Fruit fly (Drosophila melanogaster) whole organism, embryonic: ENCODE results near the gene CG13676.

Experiments used
- CG1024 ChIP-seq: fragments of 200-800 bp; sonication (Bioruptor generic); IDR thresholded peaks from 2 replicates; pipeline ENCODE4 v1.3.6; 2022; ENCODE audit warnings: missing biosample characterization, missing genetic modification characterization
- CG10565 ChIP-seq: fragments of 200-800 bp; sonication (Bioruptor generic); optimal IDR thresholded peaks from 3 replicates; lab custom pipeline; 2016; ENCODE audit warnings: missing biosample characterization, mild to moderate bottlenecking, missing genetic modification characterization
- CG11560 ChIP-seq: fragments of 200-800 bp; sonication (Bioruptor generic); IDR thresholded peaks from 3 replicates; pipeline ENCODE4 v1.3.6; 2022; ENCODE audit warnings: missing biosample characterization, missing genetic modification characterization
- CG12659 ChIP-seq: fragments of 200-800 bp; sonication (Bioruptor generic); optimal IDR thresholded peaks from 3 replicates; lab custom pipeline; 2017; ENCODE audit warnings: mild to moderate bottlenecking, missing biosample characterization, missing genetic modification reagents, missing genetic modification characterization
- CG13775 ChIP-seq: fragments of 200-800 bp; sonication (Bioruptor generic); optimal IDR thresholded peaks from 3 replicates; lab custom pipeline; 2017; ENCODE audit warnings: missing biosample characterization, mild to moderate bottlenecking, missing genetic modification characterization
- CG13894 ChIP-seq: fragments of 200-800 bp; sonication (Bioruptor generic); optimal IDR thresholded peaks from 3 replicates; lab custom pipeline; 2018; ENCODE audit warnings: missing biosample characterization, mild to moderate bottlenecking, missing genetic modification characterization, moderate library complexity
- CG14667 ChIP-seq: fragments of 200-800 bp; sonication (Bioruptor generic); IDR thresholded peaks from 2 replicates; pipeline ENCODE4 v1.3.6; 2022; ENCODE audit warnings: missing biosample characterization, missing genetic modification characterization
- CG15011 ChIP-seq: fragments of 200-800 bp; sonication (Bioruptor generic); optimal IDR thresholded peaks from 3 replicates; lab custom pipeline; 2018; ENCODE audit warnings: missing biosample characterization, mild to moderate bottlenecking, missing genetic modification characterization
- CG15479 ChIP-seq: fragments of 200-800 bp; sonication (Bioruptor generic); optimal IDR thresholded peaks from 3 replicates; lab custom pipeline; 2019; ENCODE audit warnings: missing biosample characterization, mild to moderate bottlenecking, missing genetic modification characterization, moderate library complexity
- CG15514 ChIP-seq: fragments of 200-800 bp; sonication (Bioruptor generic); optimal IDR thresholded peaks from 3 replicates; lab custom pipeline; 2017; ENCODE audit warnings: missing biosample characterization, missing genetic modification characterization, mild to moderate bottlenecking, moderate library complexity, missing genetic modification reagents
- CG16813 ChIP-seq: fragments of 200-800 bp; sonication (Bioruptor generic); IDR thresholded peaks from 3 replicates; pipeline ENCODE4 v1.3.6; 2022; ENCODE audit warnings: missing biosample characterization, missing genetic modification characterization; ENCODE audit not compliant: partially characterized antibody
- CG17186 ChIP-seq: fragments of 200-800 bp; sonication (Bioruptor generic); optimal IDR thresholded peaks from 3 replicates; lab custom pipeline; 2017; ENCODE audit warnings: missing biosample characterization, missing genetic modification reagents, missing genetic modification characterization
- CG17612 ChIP-seq: fragments of 200-800 bp; sonication (Bioruptor generic); IDR thresholded peaks from 2 replicates; pipeline ENCODE4 v1.3.6; 2022; ENCODE audit warnings: missing biosample characterization, missing genetic modification characterization
- CG1792 ChIP-seq: fragments of 200-800 bp; sonication (Bioruptor generic); optimal IDR thresholded peaks from 2 replicates; lab custom pipeline; 2016; ENCODE audit warnings: missing biosample characterization, missing genetic modification characterization
- CG2129 ChIP-seq: fragments of 200-800 bp; sonication (Bioruptor generic); IDR thresholded peaks from 2 replicates; pipeline ENCODE4 v1.3.6; 2022; ENCODE audit warnings: missing biosample characterization, missing genetic modification characterization; ENCODE audit not compliant: partially characterized antibody
- CG2202 ChIP-seq: fragments of 200-800 bp; sonication (Bioruptor generic); optimal IDR thresholded peaks from 2 replicates; lab custom pipeline; 2018; ENCODE audit warnings: missing biosample characterization, mild to moderate bottlenecking, missing genetic modification characterization
- CG4404 ChIP-seq: fragments of 200-800 bp; sonication (Bioruptor generic); IDR thresholded peaks from 2 replicates; pipeline ENCODE4 v1.3.6; 2022; ENCODE audit warnings: missing biosample characterization, missing genetic modification characterization
- CG7271 ChIP-seq: fragments of 200-800 bp; sonication (Bioruptor generic); optimal IDR thresholded peaks from 2 replicates; lab custom pipeline; 2018; ENCODE audit warnings: missing biosample characterization, mild to moderate bottlenecking, missing genetic modification characterization, moderate library complexity
- CG8281 ChIP-seq: fragments of 200-800 bp; sonication (Bioruptor generic); optimal IDR thresholded peaks from 2 replicates; lab custom pipeline; 2018; ENCODE audit warnings: missing biosample characterization, mild to moderate bottlenecking, missing genetic modification characterization, moderate library complexity
- CG9797 ChIP-seq: fragments of 200-800 bp; sonication (Bioruptor generic); optimal IDR thresholded peaks from 3 replicates; lab custom pipeline; 2018; ENCODE audit warnings: missing biosample characterization, mild to moderate bottlenecking, missing genetic modification characterization
- CoRest ChIP-seq: fragments of 200-800 bp; sonication (Bioruptor generic); optimal IDR thresholded peaks from 3 replicates; lab custom pipeline; 2018; ENCODE audit warnings: missing biosample characterization, mild to moderate bottlenecking, missing genetic modification characterization, moderate library complexity
- D ChIP-seq, 2 experiments: fragments of 200-800 bp in 1 of 2; fragments of >200 bp in 1 of 2; sonication (Bioruptor generic) in 1 of 2; optimal IDR thresholded peaks; 2 replicates in 1 of 2; 3 replicates in 1 of 2; lab custom pipeline; 2017; ENCODE audit warnings: mild to moderate bottlenecking in 1 of 2, missing biosample characterization in 1 of 2, missing genetic modification characterization in 1 of 2, missing genetic modification reagents in 1 of 2
- D19B ChIP-seq: fragments of 200-800 bp; sonication (Bioruptor generic); optimal IDR thresholded peaks from 2 replicates; lab custom pipeline; 2017; ENCODE audit warnings: missing biosample characterization, mild to moderate bottlenecking, missing genetic modification characterization
- E2f2 ChIP-seq: fragments of 200-800 bp; sonication (Bioruptor generic); IDR thresholded peaks from 2 replicates; pipeline ENCODE4 v1.3.6; 2022; ENCODE audit warnings: missing biosample characterization, missing genetic modification characterization
- HLH54F ChIP-seq: fragments of 200-800 bp; sonication (Bioruptor generic); optimal IDR thresholded peaks from 3 replicates; lab custom pipeline; 2016; ENCODE audit warnings: missing biosample characterization, missing genetic modification characterization
- Hand ChIP-seq: fragments of 200-800 bp; sonication (Bioruptor generic); optimal IDR thresholded peaks from 2 replicates; lab custom pipeline; 2017; ENCODE audit warnings: mild to moderate bottlenecking, missing biosample characterization, missing genetic modification reagents, missing genetic modification characterization
- HmgD ChIP-seq: fragments of 200-800 bp; sonication (Bioruptor generic); optimal IDR thresholded peaks from 3 replicates; lab custom pipeline; 2016; ENCODE audit warnings: missing biosample characterization, missing genetic modification characterization
- Nf-YA ChIP-seq: fragments of 200-800 bp; sonication (Bioruptor generic); IDR thresholded peaks from 2 replicates; pipeline ENCODE4 v1.3.6; 2022; ENCODE audit warnings: missing biosample characterization, missing genetic modification characterization
- PHDP ChIP-seq: fragments of 200-800 bp; sonication (Bioruptor generic); optimal IDR thresholded peaks from 3 replicates; lab custom pipeline; 2018; ENCODE audit warnings: missing biosample characterization, mild to moderate bottlenecking, missing genetic modification characterization, moderate library complexity
- Trl ChIP-seq, 3 experiments: fragments of >200 bp in 2 of 3; fragments of 200-800 bp in 1 of 3; sonication (Bioruptor generic) in 1 of 3; optimal IDR thresholded peaks; 2 replicates in 1 of 3; 3 replicates in 2 of 3; lab custom pipeline; 2016 to 2017; ENCODE audit warnings: missing biosample characterization in 1 of 3, missing genetic modification characterization in 1 of 3
- Vsx1 ChIP-seq: fragments of 200-800 bp; sonication (Bioruptor generic); optimal IDR thresholded peaks from 2 replicates; lab custom pipeline; 2017; ENCODE audit warnings: missing biosample characterization, mild to moderate bottlenecking, missing genetic modification characterization, missing genetic modification reagents
- al ChIP-seq: fragments of 200-800 bp; sonication (Bioruptor generic); IDR thresholded peaks from 2 replicates; pipeline ENCODE4 v1.3.6; 2022; ENCODE audit warnings: missing biosample characterization, missing genetic modification characterization
- danr ChIP-seq: fragments of 200-800 bp; sonication (Bioruptor generic); IDR thresholded peaks from 2 replicates; pipeline ENCODE4 v1.3.6; 2022; ENCODE audit warnings: missing biosample characterization, missing genetic modification characterization
- dimm ChIP-seq: fragments of 200-800 bp; sonication (Bioruptor generic); IDR thresholded peaks from 2 replicates; pipeline ENCODE4 v1.3.6; 2022; ENCODE audit warnings: missing biosample characterization, missing genetic modification characterization
- fd3F ChIP-seq: fragments of 200-800 bp; sonication (Bioruptor generic); optimal IDR thresholded peaks from 2 replicates; lab custom pipeline; 2018; ENCODE audit warnings: missing biosample characterization, mild to moderate bottlenecking, missing genetic modification characterization, moderate library complexity
- fd96Cb ChIP-seq: fragments of 200-800 bp; sonication (Bioruptor generic); optimal IDR thresholded peaks from 2 replicates; lab custom pipeline; 2018; ENCODE audit warnings: missing biosample characterization, mild to moderate bottlenecking, missing genetic modification characterization, moderate library complexity
- grau ChIP-seq: fragments of 200-800 bp; optimal IDR thresholded peaks from 3 replicates; lab custom pipeline; 2019; ENCODE audit warnings: missing biosample characterization, mild to moderate bottlenecking, missing genetic modification characterization, moderate library complexity
- hbn ChIP-seq: fragments of 200-800 bp; sonication (Bioruptor generic); IDR thresholded peaks from 2 replicates; pipeline ENCODE4 v1.3.6; 2022; ENCODE audit warnings: missing biosample characterization, missing genetic modification characterization; ENCODE audit not compliant: partially characterized antibody
- inv ChIP-seq: fragments of 200-800 bp; sonication (Bioruptor generic); IDR thresholded peaks from 2 replicates; pipeline ENCODE4 v1.3.6; 2022; ENCODE audit warnings: missing biosample characterization, missing genetic modification characterization; ENCODE audit not compliant: partially characterized antibody
- maf-S ChIP-seq: fragments of 200-800 bp; sonication (Bioruptor generic); optimal IDR thresholded peaks from 2 replicates; lab custom pipeline; 2016; ENCODE audit warnings: missing biosample characterization, missing genetic modification characterization
- nerfin-1 ChIP-seq: fragments of 200-800 bp; sonication (Bioruptor generic); optimal IDR thresholded peaks from 3 replicates; lab custom pipeline; 2019; ENCODE audit warnings: missing biosample characterization, mild to moderate bottlenecking, missing genetic modification characterization, moderate library complexity
- odd ChIP-seq: fragments of 200-800 bp; sonication (Bioruptor generic); optimal IDR thresholded peaks from 2 replicates; lab custom pipeline; 2017; ENCODE audit warnings: missing biosample characterization, mild to moderate bottlenecking, missing genetic modification characterization
- pfk ChIP-seq: fragments of 200-800 bp; sonication (Bioruptor generic); optimal IDR thresholded peaks from 2 replicates; lab custom pipeline; 2018; ENCODE audit warnings: missing biosample characterization, mild to moderate bottlenecking, missing genetic modification characterization, moderate library complexity
- pho ChIP-seq: fragments of 200-800 bp; sonication (Bioruptor generic); optimal IDR thresholded peaks from 2 replicates; lab custom pipeline; 2016; ENCODE audit warnings: missing biosample characterization, missing genetic modification characterization
- stc ChIP-seq: fragments of 200-800 bp; sonication (Bioruptor generic); IDR thresholded peaks from 2 replicates; pipeline ENCODE4 v1.3.6; 2022; ENCODE audit warnings: missing biosample characterization, missing genetic modification characterization
- stwl ChIP-seq: fragments of 200-800 bp; sonication (Bioruptor generic); optimal IDR thresholded peaks from 3 replicates; lab custom pipeline; 2018; ENCODE audit warnings: missing biosample characterization, mild to moderate bottlenecking, missing genetic modification characterization, moderate library complexity
- tgo ChIP-seq: fragments of 200-800 bp; sonication (Bioruptor generic); IDR thresholded peaks from 3 replicates; pipeline ENCODE4 v1.3.6; 2022; ENCODE audit warnings: missing biosample characterization, missing genetic modification characterization
- trem ChIP-seq: fragments of 200-800 bp; optimal IDR thresholded peaks from 3 replicates; lab custom pipeline; 2019; ENCODE audit warnings: missing biosample characterization, mild to moderate bottlenecking, missing genetic modification characterization, moderate library complexity
- z ChIP-seq: fragments of 200-800 bp; sonication (Bioruptor generic); IDR thresholded peaks from 3 replicates; pipeline ENCODE4 v1.3.6; 2022; ENCODE audit warnings: missing biosample characterization, missing genetic modification characterization

The CG13676 gene

dm6 chr3L:8197779-8198279 is 46.2 kb upstream of the CG13676 start, which contains the start of the genes UbcE2M and Dhps (continued):
- TF ChIP-seq CG7271 (tag; lab: Kevin White, UChicago), result peak; percentile 39
- no peak for TF ChIP-seq stc
- peak; percentile 64 for TF ChIP-seq hbn (GFP tag; lab: Robert Waterston, UW)
- TF ChIP-seq CG2129, result peak; percentile 33
- peak; percentile 68 for TF ChIP-seq fd3F (GFP tag; lab: Kevin White, UChicago)
- no peak for TF ChIP-seq CG15011 (GFP tag; lab: Kevin White, UChicago)
- TF ChIP-seq trem (tag; lab: Kevin White, UChicago), result peak; percentile 65
- TF ChIP-seq CG13894 (tag; lab: Kevin White, UChicago), result no peak
- peak; percentile 85 for TF ChIP-seq CG13775 (GFP tag; lab: Kevin White, UChicago)
- TF ChIP-seq HmgD (GFP tag; lab: Kevin White, UChicago), result peak; percentile 32
- peak; percentile 59 for TF ChIP-seq D19B (GFP tag; lab: Kevin White, UChicago)
- TF ChIP-seq al (GFP tag; lab: Robert Waterston, UW), result peak; percentile 71
- no peak for TF ChIP-seq pfk (GFP tag; lab: Kevin White, UChicago)
- peak; percentile 81 for TF ChIP-seq stwl (tag; lab: Kevin White, UChicago)
- TF ChIP-seq dimm, result no peak
- TF ChIP-seq CoRest (tag; lab: Kevin White, UChicago), result peak; percentile 92
- TF ChIP-seq CG8281, result peak; percentile 23
- TF ChIP-seq CG1024 (GFP tag; lab: Robert Waterston, UW), result no peak
- peak; percentile 56 for TF ChIP-seq HLH54F (GFP tag; lab: Kevin White, UChicago)
- TF ChIP-seq CG2202 (tag; lab: Kevin White, UChicago), result no peak
- peak; percentile 53; the same call in 1 of the 2 replicates for TF ChIP-seq E2f2 (GFP tag; lab: Robert Waterston, UW)
- TF ChIP-seq CG4404 (GFP tag; lab: Robert Waterston, UW), result peak; percentile 62
- TF ChIP-seq CG16813 (GFP tag; lab: Robert Waterston, UW), result peak; percentile 82
- peak; percentile 60 for TF ChIP-seq CG14667 (GFP tag; lab: Robert Waterston, UW)
- TF ChIP-seq CG12659 (GFP tag; lab: Kevin White, UChicago), result peak; percentile 87
- TF ChIP-seq D (optimal IDR thresholded peaks at IDR 0.05; lab: Kevin White, UChicago), result no peak
- TF ChIP-seq D (GFP tag; optimal IDR thresholded peaks at IDR 0.05; lab: Kevin White, UChicago), result peak; percentile 52
- no peak for TF ChIP-seq odd (GFP tag; lab: Kevin White, UChicago)
- TF ChIP-seq grau, result peak; percentile 82
- TF ChIP-seq z (GFP tag; lab: Robert Waterston, UW), result no peak
- TF ChIP-seq Trl (optimal IDR thresholded peaks at IDR 0.05; lab: Kevin White, UChicago), result no peak
- TF ChIP-seq Trl (GFP tag; optimal IDR thresholded peaks at IDR 0.05; lab: Kevin White, UChicago), result peak; percentile 31
- peak; percentile 70 for TF ChIP-seq PHDP
- no peak for TF ChIP-seq CG10565 (GFP tag; lab: Kevin White, UChicago)
- TF ChIP-seq CG1792 (GFP tag; lab: Kevin White, UChicago), result no peak
- peak; percentile 75 for TF ChIP-seq CG15514
- peak; percentile 25 for TF ChIP-seq CG17186 (GFP tag; lab: Kevin White, UChicago)
- TF ChIP-seq danr (GFP tag; lab: Robert Waterston, UW), result no peak
- peak; percentile 23 for TF ChIP-seq CG9797 (GFP tag; lab: Kevin White, UChicago)
- no peak; the same call in 2 of the 3 replicates for TF ChIP-seq CG11560 (tag; lab: Robert Waterston, UW)
- peak; percentile 71 for TF ChIP-seq tgo (GFP tag; lab: Robert Waterston, UW)
- TF ChIP-seq inv (GFP tag; lab: Robert Waterston, UW), result peak; percentile 70
- TF ChIP-seq Vsx1, result no peak
- TF ChIP-seq pho, result peak; percentile 48
- no peak for TF ChIP-seq Nf-YA (GFP tag; lab: Robert Waterston, UW)
- peak; percentile 72 for TF ChIP-seq fd96Cb
- no peak for TF ChIP-seq CG17612
- TF ChIP-seq CG15479, result no peak
- peak; percentile 19 for TF ChIP-seq Hand (GFP tag; lab: Kevin White, UChicago)
- TF ChIP-seq maf-S (GFP tag; lab: Kevin White, UChicago), result peak; percentile 45
- no peak for TF ChIP-seq nerfin-1 (tag; lab: Kevin White, UChicago)
